Worm (Caenorhabditis elegans) whole organism, late embryonic: ENCODE measurements around the gene pqn-2.

ENCODE experiments used
- C08G9.2 ChIP-seq: sonication (generic microtip); optimal IDR thresholded peaks from 2 replicates; lab custom pipeline; 2016; ENCODE audit warnings: mild to moderate bottlenecking, missing genetic modification characterization, moderate library complexity, missing compliant biosample characterization
- F13H6.1 ChIP-seq: sonication (generic microtip); optimal IDR thresholded peaks from 2 replicates; lab custom pipeline; 2016; ENCODE audit warnings: missing genetic modification characterization, missing compliant biosample characterization
- K09A11.1 ChIP-seq: sonication (generic microtip); optimal IDR thresholded peaks from 2 replicates; lab custom pipeline; 2017; ENCODE audit warnings: antibody characterized with exemption, mild to moderate bottlenecking, missing genetic modification characterization, missing compliant biosample characterization; ENCODE audit not compliant: insufficient read depth
- T23F11.4 ChIP-seq: fragments of 200-800 bp; sonication (Bioruptor generic); optimal IDR thresholded peaks from 2 replicates; lab custom pipeline; 2018; ENCODE audit warnings: mild to moderate bottlenecking, missing genetic modification characterization, missing compliant biosample characterization
- Y22D7AL.16 ChIP-seq: sonication (generic microtip); optimal IDR thresholded peaks from 2 replicates; lab custom pipeline; 2016; ENCODE audit warnings: missing genetic modification characterization, missing compliant biosample characterization
- ahr-1 ChIP-seq: sonication (generic microtip); optimal IDR thresholded peaks from 2 replicates; lab custom pipeline; 2016; ENCODE audit warnings: missing genetic modification characterization, missing compliant biosample characterization
- ama-1 ChIP-seq: fragments of 150-350 bp; optimal IDR thresholded peaks from 2 replicates; lab custom pipeline; 2014
- ceh-14 ChIP-seq: sonication (generic microtip); optimal IDR thresholded peaks from 2 replicates; lab custom pipeline; 2016; ENCODE audit warnings: missing genotype, missing genetic modification characterization, missing compliant biosample characterization
- ceh-24 ChIP-seq: sonication (generic microtip); optimal IDR thresholded peaks from 2 replicates; lab custom pipeline; 2016; ENCODE audit warnings: mild to moderate bottlenecking, missing genetic modification characterization, missing compliant biosample characterization
- ceh-30 ChIP-seq: fragments of 150-350 bp; optimal IDR thresholded peaks from 2 replicates; lab custom pipeline; 2014; ENCODE audit warnings: missing biosample characterization, missing genetic modification characterization
- ceh-9 ChIP-seq: sonication (generic microtip); optimal IDR thresholded peaks from 2 replicates; lab custom pipeline; 2016; ENCODE audit warnings: mild to moderate bottlenecking, missing genetic modification characterization, inconsistent platforms, missing compliant biosample characterization
- dmd-4 ChIP-seq: sonication (generic microtip); optimal IDR thresholded peaks from 2 replicates; lab custom pipeline; 2016; ENCODE audit warnings: borderline replicate concordance, missing genetic modification characterization, missing compliant biosample characterization
- elt-2 ChIP-seq: sonication (generic microtip); optimal IDR thresholded peaks from 2 replicates; lab custom pipeline; 2016; ENCODE audit warnings: missing genetic modification reagents, missing genetic modification characterization, missing compliant biosample characterization
- elt-4 ChIP-seq: sonication (generic microtip); optimal IDR thresholded peaks from 2 replicates; lab custom pipeline; 2016; ENCODE audit warnings: missing genetic modification characterization, missing compliant biosample characterization
- fax-1 ChIP-seq: sonication (generic microtip); optimal IDR thresholded peaks from 2 replicates; lab custom pipeline; 2016; ENCODE audit warnings: missing genotype, missing genetic modification characterization, missing compliant biosample characterization
- fkh-10 ChIP-seq: fragments of 150-350 bp; optimal IDR thresholded peaks from 2 replicates; lab custom pipeline; 2014; ENCODE audit warnings: missing biosample characterization, missing genetic modification reagents, missing genetic modification characterization
- fkh-6 ChIP-seq: sonication (generic microtip); optimal IDR thresholded peaks from 2 replicates; lab custom pipeline; 2016; ENCODE audit warnings: missing genetic modification characterization, missing compliant biosample characterization
- gmeb-2 ChIP-seq: sonication (generic microtip); optimal IDR thresholded peaks from 2 replicates; lab custom pipeline; 2016; ENCODE audit warnings: missing genetic modification characterization, inconsistent platforms, missing compliant biosample characterization
- hlh-13 ChIP-seq: fragments of 200-800 bp; sonication (Bioruptor generic); optimal IDR thresholded peaks from 2 replicates; lab custom pipeline; 2018; ENCODE audit warnings: mild to moderate bottlenecking, missing genetic modification characterization, missing compliant biosample characterization
- hlh-8 ChIP-seq: sonication (generic microtip); optimal IDR thresholded peaks from 2 replicates; lab custom pipeline; 2016; ENCODE audit warnings: missing genotype, missing genetic modification characterization, missing compliant biosample characterization
- lim-6 ChIP-seq: sonication (generic microtip); optimal IDR thresholded peaks from 2 replicates; lab custom pipeline; 2016; ENCODE audit warnings: missing genetic modification characterization, missing compliant biosample characterization
- madf-2 ChIP-seq: sonication (generic microtip); optimal IDR thresholded peaks from 2 replicates; lab custom pipeline; 2017; ENCODE audit warnings: missing genetic modification characterization, missing compliant biosample characterization
- mec-3 ChIP-seq: sonication (generic microtip); optimal IDR thresholded peaks from 2 replicates; lab custom pipeline; 2016; ENCODE audit warnings: borderline replicate concordance, missing genetic modification characterization, missing compliant biosample characterization
- nfya-1 ChIP-seq: sonication (generic microtip); optimal IDR thresholded peaks from 2 replicates; lab custom pipeline; 2017; ENCODE audit warnings: missing genetic modification characterization, mild to moderate bottlenecking, missing compliant biosample characterization, antibody characterized with exemption, moderate library complexity
- nhr-232 ChIP-seq: sonication (generic microtip); optimal IDR thresholded peaks from 2 replicates; lab custom pipeline; 2016; ENCODE audit warnings: missing genetic modification characterization, missing compliant biosample characterization
- npax-4 ChIP-seq: sonication (generic microtip); optimal IDR thresholded peaks from 2 replicates; lab custom pipeline; 2016; ENCODE audit warnings: missing genetic modification characterization, missing compliant biosample characterization
- pag-3 ChIP-seq: sonication (generic microtip); optimal IDR thresholded peaks from 2 replicates; lab custom pipeline; 2016; ENCODE audit warnings: missing compliant biosample characterization, missing genetic modification characterization, borderline replicate concordance
- pax-1 ChIP-seq: fragments of 150-350 bp; optimal IDR thresholded peaks from 2 replicates; lab custom pipeline; 2014; ENCODE audit warnings: missing biosample characterization, missing genetic modification characterization
- pha-4 ChIP-seq: fragments of 150-350 bp; optimal IDR thresholded peaks from 2 replicates; lab custom pipeline; 2018; ENCODE audit warnings: missing biosample characterization, missing genetic modification reagents, missing genetic modification characterization
- pqm-1 ChIP-seq: sonication (generic microtip); optimal IDR thresholded peaks from 2 replicates; lab custom pipeline; 2016; ENCODE audit warnings: missing genetic modification characterization, missing compliant biosample characterization
- rnt-1 ChIP-seq: sonication (generic microtip); optimal IDR thresholded peaks from 2 replicates; lab custom pipeline; 2016; ENCODE audit warnings: missing genetic modification characterization, missing compliant biosample characterization
- sox-4 ChIP-seq: sonication (generic microtip); optimal IDR thresholded peaks from 2 replicates; lab custom pipeline; 2017; ENCODE audit warnings: mild to moderate bottlenecking, missing genetic modification characterization, inconsistent platforms, missing compliant biosample characterization
- syd-9 ChIP-seq: sonication (generic microtip); optimal IDR thresholded peaks from 2 replicates; lab custom pipeline; 2016; ENCODE audit warnings: mild to moderate bottlenecking, missing genetic modification characterization, moderate library complexity, missing compliant biosample characterization
- unc-42 ChIP-seq: sonication (generic microtip); optimal IDR thresholded peaks from 2 replicates; lab custom pipeline; 2016; ENCODE audit warnings: missing genotype, missing genetic modification characterization, missing compliant biosample characterization
- unc-55 ChIP-seq: sonication (generic microtip); optimal IDR thresholded peaks from 2 replicates; lab custom pipeline; 2017; ENCODE audit warnings: missing biosample characterization, missing genetic modification reagents, missing genetic modification characterization
- zip-5 ChIP-seq: sonication (generic microtip); optimal IDR thresholded peaks from 2 replicates; lab custom pipeline; 2016; ENCODE audit warnings: missing genetic modification characterization, missing compliant biosample characterization

Gene pqn-2

ce11 chrV:10382142-10382541 lies at the start of gene pqn-2:
Gene pqn-2, plus strand, starts transcription at chrV:10382442.
- TF ChIP-seq unc-42 (tag; lab: Kevin White, UChicago) (no peak), K09A11.1 (tag; lab: Kevin White, UChicago) (no peak), nhr-232 (no peak), gmeb-2 (tag; lab: Kevin White, UChicago) (no peak), F13H6.1 (tag; lab: Kevin White, UChicago) (no peak), elt-4 (tag; lab: Kevin White, UChicago) (no peak), ceh-14 (tag; lab: Kevin White, UChicago) (no peak), fkh-10 (GFP tag; lab: Kevin White, UChicago) (no peak), ceh-24 (tag; lab: Kevin White, UChicago) (no peak), mec-3 (no peak)

- no peak for TF ChIP-seq nhr-232
- no peak for TF ChIP-seq pqm-1 (tag; lab: Kevin White, UChicago)
- TF ChIP-seq nfya-1 (tag; lab: Kevin White, UChicago) = no peak
Measured at ce11 chrV:10333843-10334242, 48.4 kb upstream of the pqn-2 start.

DNA sequence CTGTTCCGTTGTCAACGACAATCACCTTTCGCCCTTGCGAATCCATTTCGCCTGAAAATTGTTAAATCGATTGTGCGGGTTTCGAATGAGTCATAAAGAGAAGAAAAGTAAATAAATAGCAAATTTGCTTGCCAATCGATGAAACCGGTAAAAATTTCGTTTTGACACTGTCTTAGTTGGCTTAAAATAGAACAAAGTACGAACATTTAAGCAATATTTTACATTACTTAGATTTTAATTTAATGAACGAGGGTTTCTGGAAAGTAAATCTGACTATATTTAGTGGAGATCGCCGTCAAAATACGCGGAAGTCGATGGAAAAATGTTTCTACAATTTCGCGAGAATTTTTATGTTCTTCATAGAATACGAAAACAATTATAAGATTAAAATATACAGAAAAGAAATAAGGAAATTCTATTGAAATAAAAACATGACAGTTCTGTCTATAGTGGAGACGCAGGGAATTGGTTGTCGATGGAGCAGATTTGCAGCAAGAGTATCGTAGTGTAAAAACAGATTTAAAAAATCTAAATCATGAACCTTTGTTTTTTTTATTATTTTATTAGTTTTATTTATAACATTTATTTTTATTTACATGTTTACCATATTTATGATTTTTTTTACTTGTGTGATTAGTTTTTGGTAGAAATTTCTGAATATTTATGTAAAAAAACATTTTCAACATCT lies 43.8 kb upstream of the pqn-2 start, which contains the start of gene arx-2:
arx-2 (minus strand) TSS at position 51 of the 688 bp plus-strand sequence.
- TF ChIP-seq zip-5 (tag; lab: Kevin White, UChicago) = no peak
- TF ChIP-seq fkh-10 (GFP tag; lab: Kevin White, UChicago) = no peak
- no peak for TF ChIP-seq ceh-30
- no peak for TF ChIP-seq ceh-9
- TF ChIP-seq elt-2 (tag; lab: Kevin White, UChicago) = no peak
- TF ChIP-seq sox-4 = no peak
- TF ChIP-seq pha-4 (tag; lab: Kevin White, UChicago) = no peak
- no peak for TF ChIP-seq madf-2
- TF ChIP-seq lim-6 (tag; lab: Kevin White, UChicago) = no peak
- no peak for TF ChIP-seq ahr-1 (tag; lab: Kevin White, UChicago)
- TF ChIP-seq fax-1 (tag; lab: Kevin White, UChicago) = no peak
- no peak for TF ChIP-seq hlh-13 (GFP tag; lab: Kevin White, UChicago)
- no peak for TF ChIP-seq K09A11.1 (tag; lab: Kevin White, UChicago)
- TF ChIP-seq pax-1 (tag; lab: Kevin White, UChicago) = no peak
- TF ChIP-seq dmd-4 (tag; lab: Kevin White, UChicago) = no peak
- no peak for TF ChIP-seq Y22D7AL.16

DNA sequence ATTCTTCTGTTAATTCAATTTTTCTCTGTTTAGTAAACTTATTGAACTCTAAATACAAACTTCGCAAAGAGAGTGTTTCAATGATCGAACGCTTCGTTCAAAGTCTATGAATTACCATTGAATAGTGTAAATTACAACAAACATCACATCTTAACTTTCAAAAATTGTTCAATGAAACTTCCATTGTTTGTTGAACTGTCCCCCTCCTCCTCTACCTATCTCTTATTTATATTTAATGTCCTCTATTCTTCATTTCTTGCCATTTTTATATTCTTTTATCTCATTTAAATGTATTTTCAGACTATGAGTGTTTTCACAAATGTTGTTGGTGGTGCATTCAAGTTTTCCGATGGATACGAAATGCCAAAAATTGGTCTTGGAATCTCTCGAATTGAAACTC lies 43.0 kb upstream of the pqn-2 start, which contains the start of gene K07C5.2:
K07C5.2 (plus strand) TSS at position 301 of the 400 bp plus-strand sequence.
- TF ChIP-seq fkh-6 (tag; lab: Kevin White, UChicago) (no peak), hlh-8 (tag; lab: Kevin White, UChicago) (no peak), ama-1 (lab: Kevin White, UChicago) (no peak), unc-55 (GFP tag; lab: Kevin White, UChicago) (no peak), pax-1 (tag; lab: Kevin White, UChicago) (no peak), ahr-1 (tag; lab: Kevin White, UChicago) (no peak), T23F11.4 (GFP tag; lab: Kevin White, UChicago) (no peak), syd-9 (tag; lab: Kevin White, UChicago) (no peak), rnt-1 (tag; lab: Kevin White, UChicago) (no peak), C08G9.2 (tag; lab: Kevin White, UChicago) (no peak), npax-4 (no peak), pha-4 (tag; lab: Kevin White, UChicago) (no peak), pag-3 (tag; lab: Kevin White, UChicago) (no peak), zip-5 (tag; lab: Kevin White, UChicago) (no peak)
